Fruit fly (Drosophila melanogaster) whole organism, embryonic: ENCODE results near the gene CG13021.
A peak's percentile ranks its signal among the peaks of the same experiment; 100 is the strongest.

Experiments
- Awh ChIP-seq: fragments of 200-800 bp; sonication (Bioruptor generic); IDR thresholded peaks from 2 replicates; pipeline ENCODE4, ENCODE4 v1.3.6; 2022; ENCODE audit warnings: missing biosample characterization, missing genetic modification characterization
- B-H1 ChIP-seq: fragments of 200-800 bp; sonication (Bioruptor generic); IDR thresholded peaks from 3 replicates; pipeline ENCODE4 v1.3.6; 2022; ENCODE audit warnings: missing biosample characterization, missing genetic modification characterization
- CG11398 ChIP-seq: fragments of 200-800 bp; sonication (Bioruptor generic); optimal IDR thresholded peaks from 2 replicates; lab custom pipeline; 2016; ENCODE audit warnings: missing biosample characterization, missing genetic modification characterization
- CG12391 ChIP-seq: fragments of 200-800 bp; sonication (Bioruptor generic); optimal IDR thresholded peaks from 3 replicates; lab custom pipeline; 2018; ENCODE audit warnings: missing biosample characterization, mild to moderate bottlenecking, missing genetic modification characterization, moderate library complexity
- CG12769 ChIP-seq: fragments of 200-800 bp; sonication (Bioruptor generic); optimal IDR thresholded peaks from 2 replicates; lab custom pipeline; 2019; ENCODE audit warnings: missing biosample characterization, mild to moderate bottlenecking, missing genetic modification characterization, moderate library complexity
- CG13424 ChIP-seq: fragments of 200-800 bp; sonication (Bioruptor generic); optimal IDR thresholded peaks from 2 replicates; lab custom pipeline; 2019; ENCODE audit warnings: missing biosample characterization, mild to moderate bottlenecking, missing genetic modification characterization, moderate library complexity
- CG14965 ChIP-seq: fragments of 200-800 bp; sonication (Bioruptor generic); optimal IDR thresholded peaks from 2 replicates; lab custom pipeline; 2016; ENCODE audit warnings: missing biosample characterization, missing genetic modification characterization, borderline replicate concordance
- CG17361 ChIP-seq: fragments of 200-800 bp; sonication (Bioruptor generic); IDR thresholded peaks from 3 replicates; pipeline ENCODE4 v1.3.6; 2022; ENCODE audit warnings: missing biosample characterization, missing genetic modification characterization
- CG17829 ChIP-seq: fragments of 200-800 bp; optimal IDR thresholded peaks from 2 replicates; lab custom pipeline; 2019; ENCODE audit warnings: missing biosample characterization, mild to moderate bottlenecking, missing genetic modification characterization, moderate library complexity
- CG1792 ChIP-seq: fragments of 200-800 bp; sonication (Bioruptor generic); optimal IDR thresholded peaks from 2 replicates; lab custom pipeline; 2016; ENCODE audit warnings: missing biosample characterization, missing genetic modification characterization
- CG32532 ChIP-seq: fragments of 200-800 bp; sonication (Bioruptor generic); IDR thresholded peaks from 2 replicates; pipeline ENCODE4 v1.3.6; 2022; ENCODE audit warnings: missing biosample characterization, missing genetic modification characterization
- CG32772 ChIP-seq: fragments of 200-800 bp; sonication (Bioruptor generic); IDR thresholded peaks from 2 replicates; pipeline ENCODE4 v1.3.6; 2022; ENCODE audit warnings: missing biosample characterization, missing genetic modification characterization
- CG33213 ChIP-seq: fragments of 200-800 bp; sonication (Bioruptor generic); optimal IDR thresholded peaks from 3 replicates; lab custom pipeline; 2016; ENCODE audit warnings: missing biosample characterization, missing genetic modification characterization
- CG3995 ChIP-seq: fragments of 200-800 bp; sonication (Bioruptor generic); optimal IDR thresholded peaks from 3 replicates; lab custom pipeline; 2016; ENCODE audit warnings: missing biosample characterization, missing genetic modification characterization
- CG4424 ChIP-seq: fragments of 200-800 bp; sonication (Bioruptor generic); optimal IDR thresholded peaks from 3 replicates; lab custom pipeline; 2016; ENCODE audit warnings: missing biosample characterization, missing genetic modification characterization
- CG6791 ChIP-seq: fragments of 200-800 bp; sonication (Bioruptor generic); IDR thresholded peaks from 3 replicates; pipeline ENCODE4 v1.3.6; 2022; ENCODE audit warnings: missing biosample characterization, missing genetic modification characterization; ENCODE audit not compliant: partially characterized antibody
- CG7357 ChIP-seq: fragments of 200-800 bp; sonication (Bioruptor generic); IDR thresholded peaks from 3 replicates; pipeline ENCODE4 v1.3.6; 2022; ENCODE audit warnings: missing biosample characterization, missing genetic modification characterization
- CG9727 ChIP-seq: fragments of 200-800 bp; sonication (Bioruptor generic); optimal IDR thresholded peaks from 3 replicates; lab custom pipeline; 2017; ENCODE audit warnings: missing biosample characterization, mild to moderate bottlenecking, missing genetic modification characterization
- CG9817 ChIP-seq: fragments of 200-800 bp; sonication (Bioruptor generic); optimal IDR thresholded peaks from 2 replicates; lab custom pipeline; 2018; ENCODE audit warnings: missing biosample characterization, mild to moderate bottlenecking, missing genetic modification characterization, moderate library complexity
- CkIIα-i1 ChIP-seq: fragments of 200-800 bp; sonication (Bioruptor generic); IDR thresholded peaks from 2 replicates; pipeline ENCODE4 v1.3.6; 2022; ENCODE audit warnings: missing biosample characterization, missing genetic modification characterization
- Dfd ChIP-seq, 2 experiments: fragments of >200 bp; optimal IDR thresholded peaks; 2 replicates each; lab custom pipeline; 2017; ENCODE audit warnings: missing biosample characterization in 2 of 2, missing genetic modification characterization in 2 of 2
- ERR ChIP-seq: fragments of 200-800 bp; sonication (Bioruptor generic); optimal IDR thresholded peaks from 2 replicates; lab custom pipeline; 2016; ENCODE audit warnings: missing biosample characterization, missing genetic modification characterization
- HHEX ChIP-seq: fragments of 200-800 bp; sonication (Bioruptor generic); optimal IDR thresholded peaks from 3 replicates; lab custom pipeline; 2017; ENCODE audit warnings: missing biosample characterization, mild to moderate bottlenecking, missing genetic modification characterization, missing genetic modification reagents
- HmgD ChIP-seq: fragments of 200-800 bp; sonication (Bioruptor generic); optimal IDR thresholded peaks from 3 replicates; lab custom pipeline; 2016; ENCODE audit warnings: missing biosample characterization, missing genetic modification characterization
- Hmr ChIP-seq: fragments of 200-800 bp; sonication (Bioruptor generic); optimal IDR thresholded peaks from 3 replicates; lab custom pipeline; 2017; ENCODE audit warnings: mild to moderate bottlenecking, missing biosample characterization, missing genetic modification reagents, missing genetic modification characterization
- Taf1 ChIP-seq: fragments of 200-800 bp; sonication (Bioruptor generic); IDR thresholded peaks from 2 replicates; pipeline ENCODE4 v1.3.6; 2022; ENCODE audit warnings: missing biosample characterization, missing genetic modification characterization
- Trl ChIP-seq, 3 experiments: fragments of >200 bp in 2 of 3; fragments of 200-800 bp in 1 of 3; sonication (Bioruptor generic) in 1 of 3; optimal IDR thresholded peaks; 2 replicates in 1 of 3; 3 replicates in 2 of 3; lab custom pipeline; 2016 to 2017; ENCODE audit warnings: missing biosample characterization in 1 of 3, missing genetic modification characterization in 1 of 3
- ara ChIP-seq: fragments of 200-800 bp; sonication (Bioruptor generic); IDR thresholded peaks from 2 replicates; pipeline ENCODE4 v1.3.6; 2022; ENCODE audit warnings: missing biosample characterization, missing genetic modification characterization
- az2 ChIP-seq: fragments of 200-800 bp; sonication (Bioruptor generic); optimal IDR thresholded peaks from 3 replicates; lab custom pipeline; 2016; ENCODE audit warnings: missing biosample characterization, missing genetic modification characterization
- caup ChIP-seq: fragments of 200-800 bp; sonication (Bioruptor generic); optimal IDR thresholded peaks from 3 replicates; lab custom pipeline; 2017; ENCODE audit warnings: missing biosample characterization, mild to moderate bottlenecking, missing genetic modification characterization, moderate library complexity; ENCODE audit not compliant: severe bottlenecking
- disco-r ChIP-seq: fragments of 200-800 bp; sonication (Bioruptor generic); optimal IDR thresholded peaks from 2 replicates; lab custom pipeline; 2016; ENCODE audit warnings: missing biosample characterization, missing genetic modification characterization
- ewg ChIP-seq: fragments of 200-800 bp; sonication (Bioruptor generic); optimal IDR thresholded peaks from 3 replicates; lab custom pipeline; 2017; ENCODE audit warnings: mild to moderate bottlenecking, missing biosample characterization, missing genetic modification reagents, missing genetic modification characterization
- grn ChIP-seq: fragments of 200-800 bp; sonication (Bioruptor generic); optimal IDR thresholded peaks from 3 replicates; lab custom pipeline; 2017; ENCODE audit warnings: missing biosample characterization, missing genetic modification characterization
- gsb-n ChIP-seq: fragments of 200-800 bp; sonication (Bioruptor generic); optimal IDR thresholded peaks from 3 replicates; lab custom pipeline; 2018; ENCODE audit warnings: missing biosample characterization, mild to moderate bottlenecking, missing genetic modification characterization
- hb ChIP-seq: fragments of 200-800 bp; sonication (Bioruptor generic); IDR thresholded peaks from 3 replicates; pipeline ENCODE4 v1.3.6; 2022; ENCODE audit warnings: missing biosample characterization, missing genetic modification characterization; ENCODE audit not compliant: partially characterized antibody
- ind ChIP-seq: fragments of 200-800 bp; sonication (Bioruptor generic); optimal IDR thresholded peaks from 3 replicates; lab custom pipeline; 2016; ENCODE audit warnings: missing biosample characterization, missing genetic modification characterization
- jigr1 ChIP-seq: fragments of 200-800 bp; sonication (Bioruptor generic); IDR thresholded peaks from 3 replicates; pipeline ENCODE4 v1.3.6; 2022; ENCODE audit warnings: missing biosample characterization, missing genetic modification characterization
- jumu ChIP-seq: fragments of 200-800 bp; sonication (Bioruptor generic); optimal IDR thresholded peaks from 3 replicates; lab custom pipeline; 2016; ENCODE audit warnings: missing biosample characterization, missing genetic modification characterization
- luna ChIP-seq: fragments of 200-800 bp; sonication (Bioruptor generic); optimal IDR thresholded peaks from 2 replicates; lab custom pipeline; 2016; ENCODE audit warnings: missing biosample characterization, missing genetic modification characterization
- nerfin-2 ChIP-seq: fragments of 200-800 bp; sonication (Bioruptor generic); IDR thresholded peaks from 2 replicates; pipeline ENCODE4 v1.3.6; 2022; ENCODE audit warnings: missing biosample characterization, missing genetic modification characterization; ENCODE audit not compliant: partially characterized antibody
- pfk ChIP-seq: fragments of 200-800 bp; sonication (Bioruptor generic); optimal IDR thresholded peaks from 2 replicates; lab custom pipeline; 2018; ENCODE audit warnings: missing biosample characterization, mild to moderate bottlenecking, missing genetic modification characterization, moderate library complexity
- pho ChIP-seq: fragments of 200-800 bp; sonication (Bioruptor generic); optimal IDR thresholded peaks from 2 replicates; lab custom pipeline; 2016; ENCODE audit warnings: missing biosample characterization, missing genetic modification characterization
- pnt ChIP-seq: fragments of 200-800 bp; sonication (Bioruptor generic); optimal IDR thresholded peaks from 3 replicates; lab custom pipeline; 2016; ENCODE audit warnings: missing biosample characterization, missing genetic modification characterization
- pum ChIP-seq: fragments of 200-800 bp; sonication (Bioruptor generic); optimal IDR thresholded peaks from 2 replicates; lab custom pipeline; 2016; ENCODE audit warnings: missing biosample characterization, missing genetic modification characterization
- ssp ChIP-seq: fragments of 200-800 bp; sonication (Bioruptor generic); IDR thresholded peaks from 2 replicates; pipeline ENCODE4 v1.3.6; 2022; ENCODE audit warnings: missing biosample characterization, missing genetic modification characterization
- tgo ChIP-seq: fragments of 200-800 bp; sonication (Bioruptor generic); IDR thresholded peaks from 3 replicates; pipeline ENCODE4 v1.3.6; 2022; ENCODE audit warnings: missing biosample characterization, missing genetic modification characterization
- tx ChIP-seq: fragments of 200-800 bp; sonication (Bioruptor generic); optimal IDR thresholded peaks from 2 replicates; lab custom pipeline; 2016; ENCODE audit warnings: missing biosample characterization, missing genetic modification characterization
- vnd ChIP-seq: fragments of 200-800 bp; sonication (Bioruptor generic); IDR thresholded peaks from 3 replicates; pipeline ENCODE4 v1.3.6; 2022; ENCODE audit warnings: missing biosample characterization, missing genetic modification characterization; ENCODE audit not compliant: partially characterized antibody
- zfh2 ChIP-seq: fragments of 200-800 bp; sonication (Bioruptor generic); optimal IDR thresholded peaks from 2 replicates; lab custom pipeline; 2016; ENCODE audit warnings: missing biosample characterization, missing genetic modification characterization

Gene CG13021

dm6 chrX:3545849-3546518, 31.9 kb downstream of the CG13021 start (continued):
- peak; percentile 71 for TF ChIP-seq B-H1
- TF ChIP-seq CG13424, result peak; percentile 91
- peak; percentile 71 for TF ChIP-seq tgo (GFP tag; lab: Robert Waterston, UW)
- TF ChIP-seq luna (GFP tag; lab: Kevin White, UChicago), result no peak
- peak; percentile 45 for TF ChIP-seq CG11398 (GFP tag; lab: Kevin White, UChicago)
- peak; percentile 35 for TF ChIP-seq CG1792 (GFP tag; lab: Kevin White, UChicago)
- peak; percentile 79 for TF ChIP-seq CG4424 (GFP tag; lab: Kevin White, UChicago)
- TF ChIP-seq pho (GFP tag; lab: Kevin White, UChicago), result peak; percentile 42
- TF ChIP-seq CG9817 (tag; lab: Kevin White, UChicago), result peak; percentile 73
- TF ChIP-seq pfk (GFP tag; lab: Kevin White, UChicago), result no peak
- TF ChIP-seq CG12391 (tag; lab: Kevin White, UChicago), result peak; percentile 94
- peak; percentile 68 for TF ChIP-seq CG17361 (GFP tag; lab: Robert Waterston, UW)
- TF ChIP-seq Awh (GFP tag; lab: Robert Waterston, UW), result peak; percentile 94
- TF ChIP-seq CG9727, result peak; percentile 81
- 0 out of 3 replicates have a peak, but pooled peaks have one; percentile 47 for TF ChIP-seq hb (GFP tag; lab: Robert Waterston, UW)
- TF ChIP-seq CG14965 (GFP tag; lab: Kevin White, UChicago), result no peak
- TF ChIP-seq tx (GFP tag; lab: Kevin White, UChicago), result peak; percentile 23
- peak; percentile 66 for TF ChIP-seq CG32532 (GFP tag; lab: Robert Waterston, UW)
- no peak for TF ChIP-seq HmgD
- peak; percentile 41 for TF ChIP-seq disco-r (GFP tag; lab: Kevin White, UChicago)
- TF ChIP-seq nerfin-2, result peak; percentile 58
- peak; percentile 52; the same call in 1 of the 3 replicates for TF ChIP-seq CG7357
- peak; percentile 87 for TF ChIP-seq az2
- no peak for TF ChIP-seq jumu (GFP tag; lab: Kevin White, UChicago)
- TF ChIP-seq grn (GFP tag; lab: Kevin White, UChicago), result no peak
- no peak for TF ChIP-seq zfh2 (GFP tag; lab: Kevin White, UChicago)
- TF ChIP-seq pnt (GFP tag; lab: Kevin White, UChicago), result peak; percentile 27
- peak; percentile 20; the same call in 1 of the 3 replicates for TF ChIP-seq vnd (GFP tag; lab: Robert Waterston, UW)
- peak; percentile 84 for TF ChIP-seq CG6791 (GFP tag; lab: Robert Waterston, UW)
- TF ChIP-seq ara (GFP tag; lab: Robert Waterston, UW), result peak; percentile 86
- peak; percentile 47 for TF ChIP-seq pum
- peak; percentile 93 for TF ChIP-seq gsb-n
- TF ChIP-seq ind (GFP tag; lab: Kevin White, UChicago), result peak; percentile 70
- no peak for TF ChIP-seq Dfd (GFP tag; optimal IDR thresholded peaks at IDR 0.05; lab: Kevin White, UChicago)
- peak; percentile 73 for TF ChIP-seq CG17829 (tag; lab: Kevin White, UChicago)
- TF ChIP-seq CkIIα-i1 (GFP tag; lab: Robert Waterston, UW), result no peak
- no peak for TF ChIP-seq ERR (GFP tag; lab: Kevin White, UChicago)
- peak; percentile 33 for TF ChIP-seq Hmr (GFP tag; lab: Kevin White, UChicago)
- TF ChIP-seq CG3995 (GFP tag; lab: Kevin White, UChicago), result no peak
- 0 out of 3 replicates have a peak, but pooled peaks have one; percentile 28 for TF ChIP-seq jigr1 (GFP tag; lab: Robert Waterston, UW)
- peak; percentile 18 for TF ChIP-seq CG33213 (GFP tag; lab: Kevin White, UChicago)
- peak; percentile 80 for TF ChIP-seq CG32772 (GFP tag; lab: Robert Waterston, UW)
- TF ChIP-seq ewg (GFP tag; lab: Kevin White, UChicago), result peak; percentile 86
- TF ChIP-seq CG12769, result peak; percentile 18
- TF ChIP-seq Trl (optimal IDR thresholded peaks at IDR 0.05; lab: Kevin White, UChicago), result peak; percentile 24 to 40
- TF ChIP-seq Trl (GFP tag; optimal IDR thresholded peaks at IDR 0.05; lab: Kevin White, UChicago), result no peak
- TF ChIP-seq Taf1 (GFP tag; lab: Robert Waterston, UW), result no peak
- peak; percentile 66 for TF ChIP-seq ssp
- peak; percentile 72 for TF ChIP-seq caup (GFP tag; lab: Kevin White, UChicago)
- peak; percentile 73 for TF ChIP-seq HHEX (GFP tag; lab: Kevin White, UChicago)
